Fruit fly (Drosophila melanogaster) whole organism, embryonic: Measurements from ENCODE around the gene Paics.
A peak's percentile ranks its signal among the peaks of the same experiment; 100 is the strongest.

ENCODE experiments used
- Awh ChIP-seq: fragments of 200-800 bp; sonication (Bioruptor generic); IDR thresholded peaks from 2 replicates; pipeline ENCODE4, ENCODE4 v1.3.6; 2022; ENCODE audit warnings: missing biosample characterization, missing genetic modification characterization
- Bdp1 ChIP-seq: fragments of 200-800 bp; sonication (Bioruptor generic); optimal IDR thresholded peaks from 3 replicates; lab custom pipeline; 2016; ENCODE audit warnings: missing biosample characterization, missing genetic modification characterization
- CG13287 ChIP-seq: fragments of 200-800 bp; sonication (Bioruptor generic); IDR thresholded peaks from 2 replicates; pipeline ENCODE4 v1.3.6; 2022; ENCODE audit warnings: missing biosample characterization, missing genetic modification characterization; ENCODE audit not compliant: partially characterized antibody
- CG13296 ChIP-seq: fragments of 200-800 bp; sonication (Bioruptor generic); optimal IDR thresholded peaks from 3 replicates; lab custom pipeline; 2018; ENCODE audit warnings: missing biosample characterization, mild to moderate bottlenecking, missing genetic modification characterization
- CG14860 ChIP-seq: fragments of 200-800 bp; sonication (Bioruptor generic); IDR thresholded peaks from 3 replicates; pipeline ENCODE4 v1.3.6; 2022; ENCODE audit warnings: missing biosample characterization, missing genetic modification characterization; ENCODE audit not compliant: partially characterized antibody
- CG2116 ChIP-seq: fragments of 200-800 bp; sonication (Bioruptor generic); optimal IDR thresholded peaks from 3 replicates; lab custom pipeline; 2018; ENCODE audit warnings: missing biosample characterization, mild to moderate bottlenecking, missing genetic modification characterization
- CG2129 ChIP-seq: fragments of 200-800 bp; sonication (Bioruptor generic); IDR thresholded peaks from 2 replicates; pipeline ENCODE4 v1.3.6; 2022; ENCODE audit warnings: missing biosample characterization, missing genetic modification characterization; ENCODE audit not compliant: partially characterized antibody
- CG2889 ChIP-seq: fragments of 200-800 bp; sonication (Bioruptor generic); IDR thresholded peaks from 3 replicates; pipeline ENCODE4 v1.3.6; 2022; ENCODE audit warnings: missing biosample characterization, missing genetic modification characterization
- CG31224 ChIP-seq: fragments of 200-800 bp; sonication (Bioruptor generic); IDR thresholded peaks from 2 replicates; pipeline ENCODE4 v1.3.6; 2022; ENCODE audit warnings: missing biosample characterization, missing genetic modification characterization
- CG31388 ChIP-seq: fragments of 200-800 bp; sonication (Bioruptor generic); optimal IDR thresholded peaks from 2 replicates; lab custom pipeline; 2016; ENCODE audit warnings: missing biosample characterization, missing genetic modification characterization
- CG34224 ChIP-seq: fragments of 200-800 bp; sonication (Bioruptor generic); IDR thresholded peaks from 3 replicates; pipeline ENCODE4 v1.3.6; 2022; ENCODE audit warnings: missing biosample characterization, missing genetic modification characterization; ENCODE audit not compliant: partially characterized antibody
- CG4282 ChIP-seq: fragments of 200-800 bp; sonication (Bioruptor generic); optimal IDR thresholded peaks from 2 replicates; lab custom pipeline; 2016; ENCODE audit warnings: missing biosample characterization, missing genetic modification characterization
- CG4328 ChIP-seq: fragments of 200-800 bp; sonication (Bioruptor generic); optimal IDR thresholded peaks from 3 replicates; lab custom pipeline; 2017; ENCODE audit warnings: missing biosample characterization, missing genetic modification reagents, missing genetic modification characterization
- CG4854 ChIP-seq: fragments of 200-800 bp; sonication (Bioruptor generic); optimal IDR thresholded peaks from 2 replicates; lab custom pipeline; 2016; ENCODE audit warnings: missing biosample characterization, missing genetic modification characterization, inconsistent platforms
- CG6791 ChIP-seq: fragments of 200-800 bp; sonication (Bioruptor generic); IDR thresholded peaks from 3 replicates; pipeline ENCODE4 v1.3.6; 2022; ENCODE audit warnings: missing biosample characterization, missing genetic modification characterization; ENCODE audit not compliant: partially characterized antibody
- CG8290 ChIP-seq, 3 experiments: fragments of 200-800 bp; sonication (Bioruptor generic); optimal IDR thresholded peaks; 2 replicates each; lab custom pipeline; 2016 to 2019; ENCODE audit warnings: missing biosample characterization in 3 of 3, missing genetic modification characterization in 3 of 3, mild to moderate bottlenecking in 2 of 3, moderate library complexity in 1 of 3
- CrebB ChIP-seq: fragments of 200-800 bp; sonication (Bioruptor generic); optimal IDR thresholded peaks from 3 replicates; lab custom pipeline; 2018; ENCODE audit warnings: missing biosample characterization, mild to moderate bottlenecking, missing genetic modification characterization
- Dek ChIP-seq: fragments of 200-800 bp; sonication (Bioruptor generic); optimal IDR thresholded peaks from 3 replicates; lab custom pipeline; 2019; ENCODE audit warnings: missing biosample characterization, mild to moderate bottlenecking, missing genetic modification characterization, moderate library complexity
- Dfd ChIP-seq, 2 experiments: fragments of >200 bp; optimal IDR thresholded peaks; 2 replicates each; lab custom pipeline; 2017; ENCODE audit warnings: missing biosample characterization in 2 of 2, missing genetic modification characterization in 2 of 2
- Dll ChIP-seq: fragments of 200-800 bp; sonication (Bioruptor generic); IDR thresholded peaks from 4 replicates; pipeline ENCODE4 v1.3.6; 2022; ENCODE audit warnings: missing biosample characterization, missing genetic modification characterization; ENCODE audit not compliant: partially characterized antibody
- Dref ChIP-seq: fragments of 200-800 bp; sonication (Bioruptor generic); IDR thresholded peaks from 2 replicates; pipeline ENCODE4 v1.3.6; 2022; ENCODE audit warnings: missing biosample characterization, missing genetic modification characterization
- GATAe ChIP-seq: fragments of 200-800 bp; sonication (Bioruptor generic); conservative IDR thresholded peaks from 2 replicates; pipeline ENCODE4 v1.3.6; 2022; ENCODE audit warnings: missing biosample characterization, missing genetic modification characterization
- HLH4C ChIP-seq: fragments of 200-800 bp; sonication (Bioruptor generic); IDR thresholded peaks from 3 replicates; pipeline ENCODE4 v1.3.6; 2022; ENCODE audit warnings: missing biosample characterization, missing genetic modification characterization; ENCODE audit not compliant: partially characterized antibody
- HmgD ChIP-seq: fragments of 200-800 bp; sonication (Bioruptor generic); optimal IDR thresholded peaks from 3 replicates; lab custom pipeline; 2016; ENCODE audit warnings: missing biosample characterization, missing genetic modification characterization
- Hmx ChIP-seq: fragments of 200-800 bp; sonication (Bioruptor generic); optimal IDR thresholded peaks from 2 replicates; lab custom pipeline; 2016; ENCODE audit warnings: missing biosample characterization, missing genetic modification characterization
- Lim3 ChIP-seq: fragments of 200-800 bp; sonication (Bioruptor generic); IDR thresholded peaks from 2 replicates; pipeline ENCODE4 v1.3.6; 2022; ENCODE audit warnings: missing biosample characterization, missing genetic modification characterization
- Myb ChIP-seq: fragments of 200-800 bp; sonication (Bioruptor generic); optimal IDR thresholded peaks from 2 replicates; lab custom pipeline; 2016; ENCODE audit warnings: missing biosample characterization, missing genetic modification characterization
- Scr ChIP-seq: fragments of 200-800 bp; sonication (Bioruptor generic); IDR thresholded peaks from 2 replicates; pipeline ENCODE4 v1.3.6; 2022; ENCODE audit warnings: missing biosample characterization, missing genetic modification characterization; ENCODE audit not compliant: partially characterized antibody
- Xrp1 ChIP-seq: fragments of 200-800 bp; sonication (Bioruptor generic); IDR thresholded peaks from 2 replicates; pipeline ENCODE4 v1.3.6; 2022; ENCODE audit warnings: missing biosample characterization, missing genetic modification characterization
- bbx ChIP-seq: fragments of 200-800 bp; sonication (Bioruptor generic); IDR thresholded peaks from 2 replicates; pipeline ENCODE4 v1.3.6; 2022; ENCODE audit warnings: missing biosample characterization, missing genetic modification characterization; ENCODE audit not compliant: partially characterized antibody
- chn ChIP-seq: fragments of 200-800 bp; sonication (Bioruptor generic); optimal IDR thresholded peaks from 2 replicates; lab custom pipeline; 2016; ENCODE audit warnings: missing biosample characterization, missing genetic modification characterization
- croc ChIP-seq: fragments of 200-800 bp; sonication (Bioruptor generic); conservative IDR thresholded peaks from 3 replicates; pipeline ENCODE4 v1.3.6; 2022; ENCODE audit warnings: missing biosample characterization, missing genetic modification characterization
- dm ChIP-seq: fragments of 200-800 bp; sonication (Bioruptor generic); optimal IDR thresholded peaks from 3 replicates; lab custom pipeline; 2016; ENCODE audit warnings: missing biosample characterization, missing genetic modification characterization
- dpn ChIP-seq, 2 experiments: fragments of 200-800 bp; sonication (Bioruptor generic); optimal IDR thresholded peaks; 3 replicates each; lab custom pipeline; 2016; ENCODE audit warnings: missing biosample characterization in 2 of 2, missing genetic modification characterization in 2 of 2
- eyg ChIP-seq: fragments of 200-800 bp; sonication (Bioruptor generic); optimal IDR thresholded peaks from 3 replicates; lab custom pipeline; 2016; ENCODE audit warnings: missing biosample characterization, missing genetic modification characterization
- hb ChIP-seq: fragments of 200-800 bp; sonication (Bioruptor generic); IDR thresholded peaks from 3 replicates; pipeline ENCODE4 v1.3.6; 2022; ENCODE audit warnings: missing biosample characterization, missing genetic modification characterization; ENCODE audit not compliant: partially characterized antibody
- hbn ChIP-seq: fragments of 200-800 bp; sonication (Bioruptor generic); IDR thresholded peaks from 2 replicates; pipeline ENCODE4 v1.3.6; 2022; ENCODE audit warnings: missing biosample characterization, missing genetic modification characterization; ENCODE audit not compliant: partially characterized antibody
- inv ChIP-seq: fragments of 200-800 bp; sonication (Bioruptor generic); IDR thresholded peaks from 2 replicates; pipeline ENCODE4 v1.3.6; 2022; ENCODE audit warnings: missing biosample characterization, missing genetic modification characterization; ENCODE audit not compliant: partially characterized antibody
- klu ChIP-seq: fragments of 200-800 bp; sonication (Bioruptor generic); IDR thresholded peaks from 2 replicates; pipeline ENCODE4 v1.3.6; 2022; ENCODE audit warnings: missing biosample characterization, missing genetic modification characterization
- nmo ChIP-seq: fragments of 200-800 bp; sonication (Bioruptor generic); optimal IDR thresholded peaks from 2 replicates; lab custom pipeline; 2018; ENCODE audit warnings: missing biosample characterization, mild to moderate bottlenecking, missing genetic modification characterization, moderate library complexity
- nom ChIP-seq: fragments of 200-800 bp; sonication (Bioruptor generic); optimal IDR thresholded peaks from 2 replicates; lab custom pipeline; 2017; ENCODE audit warnings: missing biosample characterization, missing genetic modification characterization, mild to moderate bottlenecking, moderate library complexity, missing genetic modification reagents
- peb ChIP-seq: fragments of 200-800 bp; sonication (Bioruptor generic); IDR thresholded peaks from 2 replicates; pipeline ENCODE4 v1.3.6; 2022; ENCODE audit warnings: missing biosample characterization, missing genetic modification characterization
- pho ChIP-seq: fragments of 200-800 bp; sonication (Bioruptor generic); optimal IDR thresholded peaks from 2 replicates; lab custom pipeline; 2016; ENCODE audit warnings: missing biosample characterization, missing genetic modification characterization
- prd ChIP-seq, 3 experiments: fragments of >200 bp in 2 of 3; fragments of 200-800 bp in 1 of 3; sonication (Bioruptor generic) in 1 of 3; optimal IDR thresholded peaks in 2 of 3; IDR thresholded peaks in 1 of 3; 2 replicates in 2 of 3; 3 replicates in 1 of 3; pipeline versions ENCODE4 v1.3.6 to Lab custom; 2017 to 2022; ENCODE audit warnings: missing biosample characterization in 1 of 3, missing genetic modification characterization in 1 of 3
- schlank ChIP-seq: fragments of 200-800 bp; sonication (Bioruptor generic); optimal IDR thresholded peaks from 2 replicates; lab custom pipeline; 2018; ENCODE audit warnings: missing biosample characterization, mild to moderate bottlenecking, missing genetic modification characterization
- sna ChIP-seq: fragments of 200-800 bp; sonication (Bioruptor generic); IDR thresholded peaks from 2 replicates; pipeline ENCODE4 v1.3.6; 2022; ENCODE audit warnings: missing biosample characterization, missing genetic modification characterization; ENCODE audit not compliant: partially characterized antibody
- stwl ChIP-seq: fragments of 200-800 bp; sonication (Bioruptor generic); optimal IDR thresholded peaks from 3 replicates; lab custom pipeline; 2018; ENCODE audit warnings: missing biosample characterization, mild to moderate bottlenecking, missing genetic modification characterization, moderate library complexity
- tap ChIP-seq: fragments of 200-800 bp; optimal IDR thresholded peaks from 3 replicates; lab custom pipeline; 2019; ENCODE audit warnings: missing biosample characterization, mild to moderate bottlenecking, missing genetic modification characterization, moderate library complexity
- usp ChIP-seq: fragments of >200 bp; optimal IDR thresholded peaks from 2 replicates; lab custom pipeline; 2017; ENCODE audit warnings: missing biosample characterization, missing genetic modification characterization
- z ChIP-seq: fragments of 200-800 bp; sonication (Bioruptor generic); IDR thresholded peaks from 3 replicates; pipeline ENCODE4 v1.3.6; 2022; ENCODE audit warnings: missing biosample characterization, missing genetic modification characterization

Gene Paics

dm6 chrX:12763467-12763866 lies 3.0 kb upstream of the Paics start, which contains the start of gene pira (continued):
- peak; percentile 80 for TF ChIP-seq CG14860 (GFP tag; lab: Robert Waterston, UW)
- TF ChIP-seq Xrp1 (GFP tag; lab: Robert Waterston, UW) = no peak
- TF ChIP-seq CG6791 (GFP tag; lab: Robert Waterston, UW) = peak; percentile 85
- TF ChIP-seq Scr = peak; percentile 78
- no peak for TF ChIP-seq eyg
- TF ChIP-seq Dfd (GFP tag; optimal IDR thresholded peaks at IDR 0.05; lab: Kevin White, UChicago) = no peak
- TF ChIP-seq bbx (GFP tag; lab: Robert Waterston, UW) = peak; percentile 84
- peak; percentile 83 for TF ChIP-seq CG13287 (GFP tag; lab: Robert Waterston, UW)
- no peak for TF ChIP-seq CG4328
- TF ChIP-seq CrebB (tag; lab: Kevin White, UChicago) = no peak
- TF ChIP-seq prd (optimal IDR thresholded peaks at IDR 0.05; lab: Kevin White, UChicago) = no peak
- TF ChIP-seq prd (GFP tag; IDR thresholded peaks at IDR 0.05; lab: Robert Waterston, UW) = no peak
- TF ChIP-seq CG31388 (GFP tag; lab: Kevin White, UChicago) = no peak
- peak; percentile 79 for TF ChIP-seq CG2116 (GFP tag; lab: Kevin White, UChicago)
- no peak for TF ChIP-seq nmo
- no peak for TF ChIP-seq CG4282
- TF ChIP-seq klu = no peak
- peak; percentile 73 for TF ChIP-seq hb (GFP tag; lab: Robert Waterston, UW)
- no peak for TF ChIP-seq tap (tag; lab: Kevin White, UChicago)
- TF ChIP-seq Dek (tag; lab: Kevin White, UChicago) = no peak
- TF ChIP-seq HLH4C (GFP tag; lab: Robert Waterston, UW) = peak; percentile 84
- no peak for TF ChIP-seq pho (GFP tag; lab: Kevin White, UChicago)
- TF ChIP-seq stwl (tag; lab: Kevin White, UChicago) = peak; percentile 38
- TF ChIP-seq usp = no peak
- TF ChIP-seq nom (GFP tag; lab: Kevin White, UChicago) = no peak
- no peak for TF ChIP-seq croc (GFP tag; lab: Robert Waterston, UW)
- TF ChIP-seq chn (GFP tag; lab: Kevin White, UChicago) = no peak
- TF ChIP-seq CG34224 (GFP tag; lab: Robert Waterston, UW) = peak; percentile 72
- no peak for TF ChIP-seq Bdp1
- no peak for TF ChIP-seq CG8290 (GFP tag; optimal IDR thresholded peaks at IDR 0.05; lab: Kevin White, UChicago)
- no peak for TF ChIP-seq CG8290 (tag; optimal IDR thresholded peaks at IDR 0.05; lab: Kevin White, UChicago)
- TF ChIP-seq z (GFP tag; lab: Robert Waterston, UW) = no peak
- no peak for TF ChIP-seq CG4854
- TF ChIP-seq dpn (GFP tag; optimal IDR thresholded peaks at IDR 0.05; lab: Kevin White, UChicago) = no peak
- no peak for TF ChIP-seq Hmx
- TF ChIP-seq Dll = peak; percentile 78
- TF ChIP-seq hbn (GFP tag; lab: Robert Waterston, UW) = peak; percentile 68
- no peak for TF ChIP-seq peb (GFP tag; lab: Robert Waterston, UW)
- no peak for TF ChIP-seq schlank (tag; lab: Kevin White, UChicago)
- TF ChIP-seq sna (GFP tag; lab: Robert Waterston, UW) = peak; percentile 55
- peak; percentile 61 for TF ChIP-seq inv (GFP tag; lab: Robert Waterston, UW)
- TF ChIP-seq CG2889 = no peak
- no peak for TF ChIP-seq CG31224 (GFP tag; lab: Robert Waterston, UW)
- TF ChIP-seq CG2129 (GFP tag; lab: Robert Waterston, UW) = peak; percentile 54
- no peak for TF ChIP-seq Lim3 (GFP tag; lab: Robert Waterston, UW)
- no peak for TF ChIP-seq Awh (GFP tag; lab: Robert Waterston, UW)
- TF ChIP-seq HmgD (GFP tag; lab: Kevin White, UChicago) = no peak
- TF ChIP-seq dm (GFP tag; lab: Kevin White, UChicago) = no peak
- TF ChIP-seq GATAe (GFP tag; lab: Robert Waterston, UW) = no peak
- no peak for TF ChIP-seq Myb
- TF ChIP-seq CG13296 (GFP tag; lab: Kevin White, UChicago) = no peak
- TF ChIP-seq Dref = peak; percentile 78
